Fruit fly (Drosophila melanogaster): ENCODE data around the gene mthl1.

- no peak for TF ChIP-seq rn (GFP tag; IDR thresholded peaks at IDR 0.05)
- TF ChIP-seq Snoo (tag; optimal IDR thresholded peaks at IDR 0.05) = no peak
- no peak for TF ChIP-seq Pif1B (GFP tag; optimal IDR thresholded peaks at IDR 0.05)
- no peak for TF ChIP-seq fd96Ca (GFP tag; IDR thresholded peaks at IDR 0.05)
- no peak for TF ChIP-seq CG34367 (tag; optimal IDR thresholded peaks at IDR 0.05)
- TF ChIP-seq CG14655 (GFP tag; optimal IDR thresholded peaks at IDR 0.05) = no peak
- no peak for TF ChIP-seq CG15710 (tag; optimal IDR thresholded peaks at IDR 0.05)
- no peak for TF ChIP-seq gl (tag; optimal IDR thresholded peaks at IDR 0.05)
- TF ChIP-seq CG12605 (GFP tag; IDR thresholded peaks at IDR 0.05) = no peak
- TF ChIP-seq CG8159 (tag; optimal IDR thresholded peaks at IDR 0.05) = no peak
- no peak for TF ChIP-seq CG8301 (tag; optimal IDR thresholded peaks at IDR 0.05)
- no peak for TF ChIP-seq D1 (tag; optimal IDR thresholded peaks at IDR 0.05)
- no peak for TF ChIP-seq CG17806 (tag; optimal IDR thresholded peaks at IDR 0.05)
- TF ChIP-seq CG10348 (GFP tag; IDR thresholded peaks at IDR 0.05) = no peak
These were observed 4.7 kb downstream of the mthl1 start for dm6 chrX:16645472-16645871.

Data from whole organism, pupa.